Fruit fly (Drosophila melanogaster) whole organism, embryonic: ENCODE data around the gene Vps4.
A peak's percentile ranks its signal among the peaks of the same experiment; 100 is the strongest.

Experiments used
- Bgb ChIP-seq: fragments of 200-800 bp; sonication (Bioruptor generic); IDR thresholded peaks from 2 replicates; pipeline ENCODE4 v1.3.6; 2022; ENCODE audit warnings: missing biosample characterization, missing genetic modification characterization; ENCODE audit not compliant: partially characterized antibody
- CG17612 ChIP-seq: fragments of 200-800 bp; sonication (Bioruptor generic); IDR thresholded peaks from 2 replicates; pipeline ENCODE4 v1.3.6; 2022; ENCODE audit warnings: missing biosample characterization, missing genetic modification characterization
- CG4820 ChIP-seq: fragments of 200-800 bp; sonication (Bioruptor generic); optimal IDR thresholded peaks from 3 replicates; lab custom pipeline; 2016; ENCODE audit warnings: missing biosample characterization, missing genetic modification characterization
- CG8478 ChIP-seq: fragments of >200 bp; optimal IDR thresholded peaks from 2 replicates; lab custom pipeline; 2018
- Ets97D ChIP-seq: fragments of 200-800 bp; sonication (Bioruptor generic); optimal IDR thresholded peaks from 3 replicates; lab custom pipeline; 2016; ENCODE audit warnings: missing biosample characterization, missing genetic modification characterization
- br ChIP-seq: fragments of >200 bp; optimal IDR thresholded peaks from 2 replicates; lab custom pipeline; 2017
- da ChIP-seq: fragments of 200-800 bp; sonication (Bioruptor generic); optimal IDR thresholded peaks from 2 replicates; lab custom pipeline; 2016; ENCODE audit warnings: missing biosample characterization, missing genetic modification characterization
- dysf ChIP-seq: fragments of 200-800 bp; sonication (Bioruptor generic); IDR thresholded peaks from 3 replicates; pipeline ENCODE4 v1.3.6; 2022; ENCODE audit warnings: missing biosample characterization, missing genetic modification characterization
- exex ChIP-seq: fragments of 200-800 bp; sonication (Bioruptor generic); optimal IDR thresholded peaks from 4 replicates; lab custom pipeline; 2018; ENCODE audit warnings: missing biosample characterization, mild to moderate bottlenecking, missing genetic modification characterization, moderate library complexity
- psq ChIP-seq: fragments of 200-800 bp; sonication (Bioruptor generic); optimal IDR thresholded peaks from 2 replicates; lab custom pipeline; 2017; ENCODE audit warnings: missing biosample characterization, missing genetic modification characterization

DNA sequence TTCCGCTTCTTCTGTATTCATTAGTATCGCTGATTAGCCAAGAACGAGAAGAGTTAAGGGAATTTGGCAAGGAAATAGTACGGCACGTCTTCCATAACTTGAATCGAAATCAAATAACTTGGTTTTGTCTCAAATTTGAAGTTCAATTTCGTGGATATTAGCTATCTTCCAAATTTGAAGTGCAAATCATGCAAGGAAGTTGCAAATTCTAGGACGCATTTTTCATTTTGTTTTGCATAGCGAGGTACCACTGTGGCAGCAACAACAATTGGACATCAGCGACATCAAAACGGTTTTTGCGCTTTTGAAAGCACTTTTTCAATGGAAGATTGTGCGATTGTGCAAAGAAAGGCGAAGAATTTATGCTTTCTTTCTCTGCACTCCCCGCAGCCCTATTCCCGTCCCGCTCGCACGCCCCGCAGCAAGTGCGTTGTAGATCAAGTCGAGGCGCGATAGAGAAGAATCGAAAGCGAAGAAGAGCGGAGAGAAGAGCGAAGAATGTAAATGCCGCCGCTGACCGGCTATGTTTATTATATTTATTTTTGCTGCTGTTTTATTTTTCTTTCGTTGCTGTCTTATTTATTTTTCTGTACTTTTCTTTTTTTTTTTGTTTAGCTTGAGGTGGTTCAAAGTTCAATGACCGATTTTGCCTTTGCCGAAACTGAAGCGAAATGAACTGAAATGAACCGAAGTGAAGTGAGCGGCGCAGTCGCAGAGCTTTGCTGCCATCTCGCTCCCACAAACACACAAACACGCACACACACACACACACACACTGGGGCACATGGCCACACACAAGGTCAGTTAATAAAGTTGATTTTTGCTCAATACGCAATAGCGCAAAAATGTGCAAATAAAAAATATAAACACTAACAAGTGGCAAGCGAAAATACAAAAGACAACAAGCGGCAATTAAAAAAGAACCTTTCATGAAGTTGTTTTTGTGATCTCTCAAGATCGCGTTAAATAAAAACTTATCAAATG is 26.1 kb upstream of the Vps4 start:
- no peak for TF ChIP-seq Bgb (GFP tag; lab: Robert Waterston, UW)
- TF ChIP-seq da (GFP tag; lab: Kevin White, UChicago): no peak
- no peak for TF ChIP-seq CG4820 (GFP tag; lab: Kevin White, UChicago)
- no peak for TF ChIP-seq Ets97D (GFP tag; lab: Kevin White, UChicago)
- no peak for TF ChIP-seq exex
- TF ChIP-seq br (lab: Kevin White, UChicago): no peak
- no peak for TF ChIP-seq CG8478 (lab: Kevin White, UChicago)
- TF ChIP-seq psq: no peak
- peak; percentile 71; the same call in 2 of the 3 replicates for TF ChIP-seq dysf (GFP tag; lab: Robert Waterston, UW)
- no peak for TF ChIP-seq CG17612 (GFP tag; lab: Robert Waterston, UW)
